Fruit fly (Drosophila melanogaster): ENCODE measurements around the gene CG7992.

Gene CG7992

dm6 chrX:19241790-19242373, 5.2 kb downstream of the CG7992 start, which contains the start of gene CG14196 (continued):
- TF ChIP-seq HLH4C (GFP tag; IDR thresholded peaks at IDR 0.05; ENCODE audit: partially characterized antibody) (no peak), CG13123 (GFP tag; optimal IDR thresholded peaks at IDR 0.05) (no peak), CG7839 (tag; optimal IDR thresholded peaks at IDR 0.05) (no peak), Hand (GFP tag; optimal IDR thresholded peaks at IDR 0.05) (no peak), row (GFP tag; IDR thresholded peaks at IDR 0.05) (no peak), CG3163 (GFP tag; optimal IDR thresholded peaks at IDR 0.05) (no peak), sim (GFP tag; IDR thresholded peaks at IDR 0.05) (no peak), mirr (GFP tag; optimal IDR thresholded peaks at IDR 0.05) (no peak), Fer2 (tag; optimal IDR thresholded peaks at IDR 0.05) (no peak), CG8290 (GFP tag; optimal IDR thresholded peaks at IDR 0.05) (peak; percentile 52), CG8290 (tag; optimal IDR thresholded peaks at IDR 0.05) (peak in 1 of 2 experiments; percentile 24), Tbp (GFP tag; optimal IDR thresholded peaks at IDR 0.05) (no peak), C15 (GFP tag; IDR thresholded peaks at IDR 0.05) (no peak), gsb (GFP tag; IDR thresholded peaks at IDR 0.05) (no peak), Poxn (GFP tag; IDR thresholded peaks at IDR 0.05) (no peak), ind (GFP tag; optimal IDR thresholded peaks at IDR 0.05) (no peak), jigr1 (GFP tag; IDR thresholded peaks at IDR 0.05) (no peak), Ssrp (tag; optimal IDR thresholded peaks at IDR 0.05) (no peak), Side (GFP tag; optimal IDR thresholded peaks at IDR 0.05) (no peak), salm (tag; optimal IDR thresholded peaks at IDR 0.05) (no peak), CG18764 (GFP tag; optimal IDR thresholded peaks at IDR 0.05) (no peak), gcm2 (GFP tag; optimal IDR thresholded peaks at IDR 0.05) (no peak), NfI (GFP tag; optimal IDR thresholded peaks at IDR 0.05) (no peak), CG30020 (tag; optimal IDR thresholded peaks at IDR 0.05) (no peak), CG6854 (GFP tag; optimal IDR thresholded peaks at IDR 0.05) (no peak), lov (optimal IDR thresholded peaks at IDR 0.05) (no peak), lov (GFP tag; IDR thresholded peaks at IDR 0.05) (no peak), btn (GFP tag; optimal IDR thresholded peaks at IDR 0.05) (no peak), prd (optimal IDR thresholded peaks at IDR 0.05) (no peak), prd (GFP tag; IDR thresholded peaks at IDR 0.05) (no peak), BtbVII (GFP tag; optimal IDR thresholded peaks at IDR 0.05) (no peak), org-1 (GFP tag; optimal IDR thresholded peaks at IDR 0.05) (no peak), CG8281 (tag; optimal IDR thresholded peaks at IDR 0.05) (peak; percentile 69), CG11398 (GFP tag; optimal IDR thresholded peaks at IDR 0.05) (no peak), CG10654 (GFP tag; optimal IDR thresholded peaks at IDR 0.05) (no peak), unpg (GFP tag; optimal IDR thresholded peaks at IDR 0.05) (no peak), CG17186 (GFP tag; optimal IDR thresholded peaks at IDR 0.05) (no peak), E2f1 (GFP tag; IDR thresholded peaks at IDR 0.05) (no peak), CG31388 (GFP tag; optimal IDR thresholded peaks at IDR 0.05) (no peak), CG15514 (GFP tag; optimal IDR thresholded peaks at IDR 0.05) (no peak), Deaf1 (tag; optimal IDR thresholded peaks at IDR 0.05) (peak; percentile 74), dysf (GFP tag; IDR thresholded peaks at IDR 0.05) (no peak), Spps (tag; optimal IDR thresholded peaks at IDR 0.05) (no peak), Hr3 (GFP tag; optimal IDR thresholded peaks at IDR 0.05) (no peak), CG10543 (GFP tag; optimal IDR thresholded peaks at IDR 0.05) (no peak), gce (GFP tag; IDR thresholded peaks at IDR 0.05) (no peak), danr (GFP tag; IDR thresholded peaks at IDR 0.05) (no peak), zf30C (GFP tag; optimal IDR thresholded peaks at IDR 0.05) (peak; percentile 33), CG9437 (GFP tag; optimal IDR thresholded peaks at IDR 0.05) (peak; percentile 20), bowl (GFP tag; IDR thresholded peaks at IDR 0.05) (no peak), en (GFP tag; optimal IDR thresholded peaks at IDR 0.05) (no peak), CG4282 (GFP tag; optimal IDR thresholded peaks at IDR 0.05) (no peak), ssp (GFP tag; IDR thresholded peaks at IDR 0.05) (no peak)
